Fruit fly (Drosophila melanogaster) whole organism, embryonic: ENCODE measurements around the gene HisCl1.

ENCODE experiments used
- Atf3 ChIP-seq: fragments of 200-800 bp; sonication (Bioruptor generic); optimal IDR thresholded peaks from 3 replicates; lab custom pipeline; 2016; ENCODE audit warnings: missing biosample characterization, missing genetic modification characterization
- B-H2 ChIP-seq: fragments of 200-800 bp; sonication (Bioruptor generic); optimal IDR thresholded peaks from 2 replicates; lab custom pipeline; 2018; ENCODE audit warnings: missing biosample characterization, mild to moderate bottlenecking, missing genetic modification characterization
- Bgb ChIP-seq: fragments of 200-800 bp; sonication (Bioruptor generic); IDR thresholded peaks from 2 replicates; pipeline ENCODE4 v1.3.6; 2022; ENCODE audit warnings: missing biosample characterization, missing genetic modification characterization; ENCODE audit not compliant: partially characterized antibody
- Blimp-1 ChIP-seq: fragments of 200-800 bp; sonication (Bioruptor generic); optimal IDR thresholded peaks from 3 replicates; lab custom pipeline; 2018; ENCODE audit warnings: missing biosample characterization, missing genetic modification characterization, mild to moderate bottlenecking, moderate library complexity, missing genetic modification reagents
- CG11504 ChIP-seq: fragments of 200-800 bp; sonication (Bioruptor generic); optimal IDR thresholded peaks from 3 replicates; lab custom pipeline; 2019; ENCODE audit warnings: missing biosample characterization, mild to moderate bottlenecking, missing genetic modification characterization, moderate library complexity
- CG11723 ChIP-seq: fragments of 200-800 bp; sonication (Bioruptor generic); optimal IDR thresholded peaks from 2 replicates; lab custom pipeline; 2017; ENCODE audit warnings: missing biosample characterization, mild to moderate bottlenecking, missing genetic modification characterization
- CG14667 ChIP-seq: fragments of 200-800 bp; sonication (Bioruptor generic); IDR thresholded peaks from 2 replicates; pipeline ENCODE4 v1.3.6; 2022; ENCODE audit warnings: missing biosample characterization, missing genetic modification characterization
- CG15479 ChIP-seq: fragments of 200-800 bp; sonication (Bioruptor generic); optimal IDR thresholded peaks from 3 replicates; lab custom pipeline; 2019; ENCODE audit warnings: missing biosample characterization, mild to moderate bottlenecking, missing genetic modification characterization, moderate library complexity
- CG1832 ChIP-seq: fragments of 200-800 bp; sonication (Bioruptor generic); optimal IDR thresholded peaks from 2 replicates; lab custom pipeline; 2017; ENCODE audit warnings: missing biosample characterization, mild to moderate bottlenecking, missing genetic modification characterization, inconsistent platforms
- CG18599 ChIP-seq: fragments of 200-800 bp; sonication (Bioruptor generic); optimal IDR thresholded peaks from 3 replicates; lab custom pipeline; 2017; ENCODE audit warnings: missing biosample characterization, missing genetic modification characterization, mild to moderate bottlenecking, moderate library complexity, missing genetic modification reagents
- CG3163 ChIP-seq: fragments of 200-800 bp; sonication (Bioruptor generic); optimal IDR thresholded peaks from 3 replicates; lab custom pipeline; 2016; ENCODE audit warnings: missing biosample characterization, missing genetic modification characterization
- CG3838 ChIP-seq: fragments of 200-800 bp; sonication (Bioruptor generic); optimal IDR thresholded peaks from 3 replicates; lab custom pipeline; 2016; ENCODE audit warnings: missing biosample characterization, missing genetic modification characterization
- CG43689 ChIP-seq: fragments of 200-800 bp; sonication (Bioruptor generic); IDR thresholded peaks from 2 replicates; pipeline ENCODE4 v1.3.6; 2022; ENCODE audit warnings: missing biosample characterization, missing genetic modification characterization
- CG6765 ChIP-seq: fragments of 200-800 bp; sonication (Bioruptor generic); optimal IDR thresholded peaks from 3 replicates; lab custom pipeline; 2017; ENCODE audit warnings: missing biosample characterization, mild to moderate bottlenecking, missing genetic modification characterization
- CG7963 ChIP-seq: fragments of 200-800 bp; sonication (Bioruptor generic); IDR thresholded peaks from 3 replicates; pipeline ENCODE4 v1.3.6; 2022; ENCODE audit warnings: missing biosample characterization, missing genetic modification characterization; ENCODE audit not compliant: partially characterized antibody
- CG8290 ChIP-seq, 3 experiments: fragments of 200-800 bp; sonication (Bioruptor generic); optimal IDR thresholded peaks; 2 replicates each; lab custom pipeline; 2016 to 2019; ENCODE audit warnings: missing biosample characterization in 3 of 3, missing genetic modification characterization in 3 of 3, mild to moderate bottlenecking in 2 of 3, moderate library complexity in 1 of 3
- CG8478 ChIP-seq: fragments of >200 bp; optimal IDR thresholded peaks from 2 replicates; lab custom pipeline; 2018
- Dip3 ChIP-seq: fragments of 200-800 bp; sonication (Bioruptor generic); optimal IDR thresholded peaks from 3 replicates; lab custom pipeline; 2016; ENCODE audit warnings: missing biosample characterization, missing genetic modification characterization
- Elba2 ChIP-seq: fragments of 200-800 bp; sonication (Bioruptor generic); optimal IDR thresholded peaks from 3 replicates; lab custom pipeline; 2016; ENCODE audit warnings: missing biosample characterization, missing genetic modification characterization
- Gug ChIP-seq: fragments of 200-800 bp; sonication (Bioruptor generic); IDR thresholded peaks from 4 replicates; pipeline ENCODE4 v1.3.6; 2022; ENCODE audit warnings: missing biosample characterization, missing genetic modification characterization
- HLH4C ChIP-seq: fragments of 200-800 bp; sonication (Bioruptor generic); IDR thresholded peaks from 3 replicates; pipeline ENCODE4 v1.3.6; 2022; ENCODE audit warnings: missing biosample characterization, missing genetic modification characterization; ENCODE audit not compliant: partially characterized antibody
- HLH54F ChIP-seq: fragments of 200-800 bp; sonication (Bioruptor generic); optimal IDR thresholded peaks from 3 replicates; lab custom pipeline; 2016; ENCODE audit warnings: missing biosample characterization, missing genetic modification characterization
- HLHmδ ChIP-seq: fragments of 200-800 bp; sonication (Bioruptor generic); optimal IDR thresholded peaks from 2 replicates; lab custom pipeline; 2018; ENCODE audit warnings: missing biosample characterization, mild to moderate bottlenecking, missing genetic modification characterization, moderate library complexity
- MTF-1 ChIP-seq: fragments of 200-800 bp; sonication (Bioruptor generic); optimal IDR thresholded peaks from 2 replicates; lab custom pipeline; 2018; ENCODE audit warnings: missing biosample characterization, mild to moderate bottlenecking, missing genetic modification characterization, borderline replicate concordance
- Max ChIP-seq: fragments of 200-800 bp; sonication (Bioruptor generic); optimal IDR thresholded peaks from 2 replicates; lab custom pipeline; 2016; ENCODE audit warnings: missing biosample characterization, mild to moderate bottlenecking, missing genetic modification characterization
- Med ChIP-seq: fragments of 200-800 bp; sonication (Bioruptor generic); peaks from one replicate; lab custom pipeline; 2016; ENCODE audit warnings: missing biosample characterization, missing genetic modification characterization, mild to moderate bottlenecking, inconsistent platforms, moderate library complexity
- Neu2 ChIP-seq: fragments of 200-800 bp; sonication (Bioruptor generic); optimal IDR thresholded peaks from 3 replicates; lab custom pipeline; 2016; ENCODE audit warnings: missing biosample characterization, missing genetic modification characterization, borderline replicate concordance
- Pdp1 ChIP-seq, 2 experiments: fragments of 200-800 bp; sonication (Bioruptor generic); optimal IDR thresholded peaks; 3 replicates each; lab custom pipeline; 2016; ENCODE audit warnings: missing biosample characterization in 2 of 2, missing genetic modification characterization in 2 of 2, mild to moderate bottlenecking in 1 of 2, moderate library complexity in 1 of 2
- Sry-β ChIP-seq: fragments of 200-800 bp; sonication (Bioruptor generic); optimal IDR thresholded peaks from 2 replicates; lab custom pipeline; 2018; ENCODE audit warnings: missing biosample characterization, mild to moderate bottlenecking, missing genetic modification characterization, moderate library complexity
- Tbp ChIP-seq: fragments of >200 bp; optimal IDR thresholded peaks from 2 replicates; lab custom pipeline; 2018; ENCODE audit warnings: missing biosample characterization, missing genetic modification characterization
- Trl ChIP-seq, 3 experiments: fragments of >200 bp in 2 of 3; fragments of 200-800 bp in 1 of 3; sonication (Bioruptor generic) in 1 of 3; optimal IDR thresholded peaks; 2 replicates in 1 of 3; 3 replicates in 2 of 3; lab custom pipeline; 2016 to 2017; ENCODE audit warnings: missing biosample characterization in 1 of 3, missing genetic modification characterization in 1 of 3
- Xbp1 ChIP-seq: fragments of 200-800 bp; sonication (Bioruptor generic); optimal IDR thresholded peaks from 3 replicates; lab custom pipeline; 2016; ENCODE audit warnings: missing biosample characterization, mild to moderate bottlenecking, missing genetic modification characterization
- az2 ChIP-seq: fragments of 200-800 bp; sonication (Bioruptor generic); optimal IDR thresholded peaks from 3 replicates; lab custom pipeline; 2016; ENCODE audit warnings: missing biosample characterization, missing genetic modification characterization
- bsh ChIP-seq, 2 experiments: fragments of 200-800 bp; sonication (Bioruptor generic); optimal IDR thresholded peaks; 2 replicates each; lab custom pipeline; 2017 to 2018; ENCODE audit warnings: mild to moderate bottlenecking in 2 of 2, missing biosample characterization in 2 of 2, missing genetic modification characterization in 2 of 2, moderate library complexity in 1 of 2
- cg ChIP-seq: fragments of 200-800 bp; sonication (Bioruptor generic); optimal IDR thresholded peaks from 3 replicates; lab custom pipeline; 2019; ENCODE audit warnings: missing biosample characterization, mild to moderate bottlenecking, missing genetic modification characterization, moderate library complexity
- cwo ChIP-seq: fragments of 200-800 bp; sonication (Bioruptor generic); optimal IDR thresholded peaks from 3 replicates; lab custom pipeline; 2017; ENCODE audit warnings: missing biosample characterization, missing genetic modification characterization, mild to moderate bottlenecking, moderate library complexity, missing genetic modification reagents
- dan ChIP-seq: fragments of 200-800 bp; sonication (Bioruptor generic); IDR thresholded peaks from 2 replicates; pipeline ENCODE4 v1.3.6; 2022; ENCODE audit warnings: missing biosample characterization, missing genetic modification characterization
- fd96Cb ChIP-seq: fragments of 200-800 bp; sonication (Bioruptor generic); optimal IDR thresholded peaks from 2 replicates; lab custom pipeline; 2018; ENCODE audit warnings: missing biosample characterization, mild to moderate bottlenecking, missing genetic modification characterization, moderate library complexity
- hth ChIP-seq: fragments of >200 bp; optimal IDR thresholded peaks from 2 replicates; lab custom pipeline; 2017; ENCODE audit warnings: inconsistent platforms
- insv ChIP-seq, 2 experiments: fragments of 200-800 bp; sonication (Bioruptor generic); optimal IDR thresholded peaks; 3 replicates each; lab custom pipeline; 2016 to 2018; ENCODE audit warnings: missing biosample characterization in 2 of 2, missing genetic modification characterization in 2 of 2
- lbe ChIP-seq: fragments of 200-800 bp; sonication (Bioruptor generic); optimal IDR thresholded peaks from 2 replicates; lab custom pipeline; 2016; ENCODE audit warnings: missing biosample characterization, mild to moderate bottlenecking, missing genetic modification characterization
- nmo ChIP-seq: fragments of 200-800 bp; sonication (Bioruptor generic); optimal IDR thresholded peaks from 2 replicates; lab custom pipeline; 2018; ENCODE audit warnings: missing biosample characterization, mild to moderate bottlenecking, missing genetic modification characterization, moderate library complexity
- pros ChIP-seq: fragments of 200-800 bp; sonication (Bioruptor generic); optimal IDR thresholded peaks from 3 replicates; lab custom pipeline; 2019; ENCODE audit warnings: missing biosample characterization, mild to moderate bottlenecking, missing genetic modification characterization, moderate library complexity
- shn ChIP-seq: fragments of 200-800 bp; sonication (Bioruptor generic); optimal IDR thresholded peaks from 3 replicates; lab custom pipeline; 2016; ENCODE audit warnings: missing biosample characterization, missing genetic modification characterization
- tin ChIP-seq: fragments of 200-800 bp; sonication (Bioruptor generic); optimal IDR thresholded peaks from 3 replicates; lab custom pipeline; 2016; ENCODE audit warnings: missing biosample characterization, missing genetic modification characterization
- vfl ChIP-seq: fragments of 200-800 bp; sonication (Bioruptor generic); optimal IDR thresholded peaks from 2 replicates; lab custom pipeline; 2016; ENCODE audit warnings: missing biosample characterization, missing genetic modification characterization
- yki ChIP-seq: fragments of >200 bp; optimal IDR thresholded peaks from 3 replicates; lab custom pipeline; 2018
- zf30C ChIP-seq: fragments of 200-800 bp; sonication (Bioruptor generic); optimal IDR thresholded peaks from 3 replicates; lab custom pipeline; 2018; ENCODE audit warnings: missing biosample characterization, mild to moderate bottlenecking, missing genetic modification characterization
- zfh2 ChIP-seq: fragments of 200-800 bp; sonication (Bioruptor generic); optimal IDR thresholded peaks from 2 replicates; lab custom pipeline; 2016; ENCODE audit warnings: missing biosample characterization, missing genetic modification characterization

HisCl1 gene

DNA sequence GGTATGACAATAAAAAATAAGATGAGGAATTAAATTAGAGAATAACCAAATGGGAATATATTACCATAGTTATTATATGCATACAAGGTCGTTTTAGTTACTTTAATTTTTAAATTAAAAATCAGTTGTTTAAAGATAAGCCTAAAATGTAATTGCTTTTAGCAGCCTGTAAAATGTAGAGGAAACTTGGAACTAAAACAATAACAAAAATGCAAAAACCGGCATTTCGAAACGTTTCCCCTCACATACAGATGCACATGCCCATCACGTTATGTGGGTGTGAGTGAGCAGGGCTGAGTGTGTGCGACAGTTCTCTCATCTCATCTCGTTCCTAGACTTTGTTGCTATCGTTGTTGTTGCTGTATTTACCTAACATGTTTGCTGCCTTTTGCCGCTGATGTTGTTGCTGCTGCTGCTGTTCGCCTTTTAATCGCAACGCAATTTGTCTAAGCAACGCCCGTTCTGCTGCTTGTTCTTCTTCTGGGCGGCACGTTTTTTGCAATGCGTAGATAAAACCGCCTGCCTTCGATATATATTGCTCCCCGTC lies 27.7 kb upstream of the HisCl1 start (continued):
- TF ChIP-seq CG43689 (no peak), hth (no peak), Xbp1 (GFP tag; lab: Kevin White, UChicago) (no peak), zfh2 (GFP tag; lab: Kevin White, UChicago) (no peak), CG11723 (GFP tag; lab: Kevin White, UChicago) (no peak), Pdp1 (GFP tag; optimal IDR thresholded peaks at IDR 0.05; lab: Kevin White, UChicago) (peak in 1 of 2 experiments; percentile 60), vfl (GFP tag; lab: Kevin White, UChicago) (no peak), CG15479 (GFP tag; lab: Kevin White, UChicago) (peak; percentile 60), Trl (optimal IDR thresholded peaks at IDR 0.05; lab: Kevin White, UChicago) (peak in 1 of 2 experiments; percentile 39), Trl (GFP tag; optimal IDR thresholded peaks at IDR 0.05; lab: Kevin White, UChicago) (no peak), CG6765 (no peak), CG3838 (peak; percentile 14), CG18599 (no peak), Max (GFP tag; lab: Kevin White, UChicago) (peak; percentile 3), CG11504 (tag; lab: Kevin White, UChicago) (peak; percentile 9), cwo (peak; percentile 33), HLH54F (GFP tag; lab: Kevin White, UChicago) (no peak), nmo (no peak), cg (GFP tag; lab: Kevin White, UChicago) (peak; percentile 90), Atf3 (GFP tag; lab: Kevin White, UChicago) (no peak), MTF-1 (no peak), HLHmδ (GFP tag; lab: Kevin White, UChicago) (peak; percentile 18)
- TF ChIP-seq, all 482 proteins: peak for 15

DNA sequence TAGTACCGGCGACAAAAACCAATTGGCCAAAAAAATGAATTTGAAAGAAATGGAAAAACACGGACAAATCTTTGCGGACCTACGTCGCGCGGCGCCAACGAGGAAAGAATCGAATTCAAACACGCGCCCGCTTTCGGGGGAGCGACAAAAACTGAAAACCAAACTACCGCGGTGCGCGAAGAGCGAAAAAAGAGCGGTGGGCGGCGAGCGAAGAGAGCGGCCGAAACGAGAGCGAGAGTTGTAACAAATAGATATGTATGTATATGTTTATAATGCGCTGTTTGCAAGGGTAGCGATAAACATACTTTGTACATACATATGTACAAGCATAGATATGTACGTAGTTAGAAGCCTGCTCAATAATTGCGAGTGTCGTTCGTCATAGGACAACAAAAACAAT lies 27.0 kb upstream of the HisCl1 start:
- TF ChIP-seq CG7963 (no peak), Elba2 (GFP tag; lab: Kevin White, UChicago) (peak; percentile 47), Blimp-1 (GFP tag; lab: Kevin White, UChicago) (peak; percentile 44), shn (no peak), Neu2 (GFP tag; lab: Kevin White, UChicago) (no peak), CG8478 (lab: Kevin White, UChicago) (no peak), CG3163 (peak; percentile 90), Gug (GFP tag; lab: Robert Waterston, UW) (no peak), yki (peak; percentile 82), Trl (optimal IDR thresholded peaks at IDR 0.05; lab: Kevin White, UChicago) (peak; percentile 92 to 95), Trl (GFP tag; optimal IDR thresholded peaks at IDR 0.05; lab: Kevin White, UChicago) (no peak), pros (GFP tag; lab: Kevin White, UChicago) (no peak), Sry-β (GFP tag; lab: Kevin White, UChicago) (no peak), Bgb (GFP tag; lab: Robert Waterston, UW) (no peak), HLH4C (no peak), tin (GFP tag; lab: Kevin White, UChicago) (no peak), Med (peak; percentile 41), fd96Cb (tag; lab: Kevin White, UChicago) (no peak), az2 (GFP tag; lab: Kevin White, UChicago) (no peak), Dip3 (GFP tag; lab: Kevin White, UChicago) (no peak), CG1832 (GFP tag; lab: Kevin White, UChicago) (no peak), zf30C (peak; percentile 15), lbe (no peak), Tbp (GFP tag; lab: Kevin White, UChicago) (no peak), B-H2 (GFP tag; lab: Kevin White, UChicago) (peak; percentile 39), CG14667 (GFP tag; lab: Robert Waterston, UW) (no peak), dan (GFP tag; lab: Robert Waterston, UW) (no peak), CG8290 (GFP tag; optimal IDR thresholded peaks at IDR 0.05; lab: Kevin White, UChicago) (no peak), CG8290 (tag; optimal IDR thresholded peaks at IDR 0.05; lab: Kevin White, UChicago) (peak in 1 of 2 experiments; percentile 25), insv (GFP tag; optimal IDR thresholded peaks at IDR 0.05; lab: Kevin White, UChicago) (no peak), HLHmδ (GFP tag; lab: Kevin White, UChicago) (peak; percentile 14), CG11723 (GFP tag; lab: Kevin White, UChicago) (no peak), bsh (GFP tag; optimal IDR thresholded peaks at IDR 0.05; lab: Kevin White, UChicago) (no peak)
